Worm (Caenorhabditis elegans): ENCODE data around the gene F59E12.9.

Gene F59E12.9

DNA sequence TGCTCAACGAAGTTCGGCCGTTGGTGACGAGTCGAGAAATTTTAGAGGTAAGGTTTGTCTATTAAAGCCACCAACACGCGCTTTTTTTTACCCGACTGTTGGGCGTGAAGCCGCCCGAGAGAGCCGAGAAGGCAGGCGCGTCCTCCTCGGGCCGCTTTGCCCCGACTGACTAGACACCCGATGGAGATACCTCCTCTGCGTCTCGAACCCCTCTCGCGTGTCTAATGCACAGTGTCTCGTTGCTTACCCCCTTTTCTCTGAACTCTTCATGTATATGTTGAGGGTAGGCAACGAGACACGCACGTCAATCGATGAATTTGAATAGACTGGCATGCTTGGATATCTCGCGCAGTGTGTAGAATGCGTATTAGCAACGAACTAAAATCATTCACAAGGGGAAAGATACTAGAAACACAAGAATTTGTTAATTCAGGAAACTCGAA is 14.9 kb upstream of the F59E12.9 start (continued):
- TF ChIP-seq pqm-1 (tag; optimal IDR thresholded peaks at IDR 0.05) (peak; percentile 46), lsy-12 (tag; optimal IDR thresholded peaks at IDR 0.05) (peak; percentile 92), nhr-28 (tag; optimal IDR thresholded peaks at IDR 0.05) (no peak), sea-2 (GFP tag; optimal IDR thresholded peaks at IDR 0.05) (peak; percentile 46), nhr-237 (tag; optimal IDR thresholded peaks at IDR 0.05) (no peak), lin-15B (tag; optimal IDR thresholded peaks at IDR 0.05) (peak; percentile 69), unc-62 (GFP tag; optimal IDR thresholded peaks at IDR 0.05) (peak; percentile 82)

DNA sequence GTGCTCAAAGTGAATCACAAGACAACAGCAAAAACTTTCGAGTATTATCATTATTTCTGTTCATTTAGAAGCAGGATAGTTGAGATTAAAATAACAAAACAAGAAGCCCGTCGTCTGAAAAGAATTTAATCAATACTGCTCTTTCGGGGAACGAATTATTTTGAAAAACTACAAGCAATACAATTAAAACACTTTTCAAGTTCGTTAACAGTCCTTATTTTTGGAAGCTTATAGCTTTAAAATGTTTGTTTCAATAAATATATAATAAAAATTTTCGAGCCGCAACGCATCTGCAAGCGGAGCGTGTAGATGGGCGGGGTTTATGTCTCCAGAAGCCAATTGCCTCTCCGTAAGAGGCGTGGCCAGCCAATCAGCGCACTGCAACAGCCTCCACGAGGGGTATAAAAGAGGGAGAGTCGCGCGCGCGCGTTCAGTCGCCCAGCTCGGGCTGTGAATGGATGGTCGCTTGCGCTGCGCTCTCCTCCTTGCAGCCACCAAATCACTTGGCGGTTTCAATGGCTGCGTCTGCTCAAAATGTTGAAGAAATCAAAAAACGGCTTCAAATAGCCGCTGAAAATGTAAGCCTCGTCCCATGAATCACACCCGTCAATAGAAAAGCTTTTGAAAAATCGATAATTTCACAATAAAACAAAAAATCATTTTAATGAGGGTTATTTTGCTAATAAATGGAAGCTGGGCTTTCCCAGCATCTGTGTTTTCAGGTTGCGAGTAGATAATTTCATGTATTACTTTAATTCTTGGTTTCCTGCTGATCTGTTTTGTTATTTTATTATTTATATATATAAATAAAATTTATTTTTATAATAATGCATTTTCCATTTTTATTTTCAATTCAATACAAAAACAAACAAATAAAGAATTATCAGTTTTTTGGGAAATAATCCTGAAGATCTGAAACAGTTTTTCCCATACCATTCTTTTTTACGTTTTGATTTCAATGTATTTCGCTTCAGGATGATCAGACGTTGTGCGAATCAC is 14.2 kb upstream of the F59E12.9 start, which contains the start of the genes ift-43 and mdt-26:
Gene ift-43 (minus strand): TSS at position 51 of the 999 bp plus-strand sequence.
Gene mdt-26 (plus strand): TSS at position 446 of the 999 bp plus-strand sequence.
- TF ChIP-seq skn-1 (tag; optimal IDR thresholded peaks at IDR 0.05) (no peak), egl-5 (tag; optimal IDR thresholded peaks at IDR 0.05) (peak; percentile 60), mml-1 (tag; optimal IDR thresholded peaks at IDR 0.05) (no peak), ceh-16 (tag; optimal IDR thresholded peaks at IDR 0.05) (no peak), nhr-25 (tag; optimal IDR thresholded peaks at IDR 0.05) (peak; percentile 80), nhr-77 (tag; optimal IDR thresholded peaks at IDR 0.05) (no peak), ZK546.5 (tag; optimal IDR thresholded peaks at IDR 0.05) (no peak), nhr-237 (tag; optimal IDR thresholded peaks at IDR 0.05) (no peak), R02D3.7 (tag; optimal IDR thresholded peaks at IDR 0.05) (no peak), lin-39 (tag; optimal IDR thresholded peaks at IDR 0.05) (peak; percentile 98), lsy-12 (tag; optimal IDR thresholded peaks at IDR 0.05) (peak; percentile 74), fkh-2 (tag; optimal IDR thresholded peaks at IDR 0.05) (no peak), mdl-1 (tag; optimal IDR thresholded peaks at IDR 0.05) (peak; percentile 46), daf-12 (tag; optimal IDR thresholded peaks at IDR 0.05) (no peak), aly-2 (tag; optimal IDR thresholded peaks at IDR 0.05) (peak; percentile 76), unc-62 (GFP tag; optimal IDR thresholded peaks at IDR 0.05) (peak; percentile 10), egl-27 (tag; optimal IDR thresholded peaks at IDR 0.05) (no peak), nhr-23 (tag; optimal IDR thresholded peaks at IDR 0.05) (peak; percentile 49), nhr-43 (tag; optimal IDR thresholded peaks at IDR 0.05; ENCODE audit: poor library complexity, severe bottlenecking) (peak; percentile 78), jun-1 (tag; optimal IDR thresholded peaks at IDR 0.05) (peak; percentile 36), pha-4 (tag; optimal IDR thresholded peaks at IDR 0.05) (peak; percentile 73), lin-15B (tag; optimal IDR thresholded peaks at IDR 0.05) (peak; percentile 80), fkh-10 (GFP tag; optimal IDR thresholded peaks at IDR 0.05) (peak; percentile 19), ztf-4 (tag; optimal IDR thresholded peaks at IDR 0.05) (peak; percentile 56), ama-1 (optimal IDR thresholded peaks at IDR 0.05) (peak; percentile 100), elt-1 (tag; optimal IDR thresholded peaks at IDR 0.05) (no peak), ceh-28 (tag; optimal IDR thresholded peaks at IDR 0.05) (peak; percentile 83), tbx-2 (tag; optimal IDR thresholded peaks at IDR 0.05) (peak; percentile 67), elt-2 (tag; optimal IDR thresholded peaks at IDR 0.05) (peak; percentile 65), sea-2 (GFP tag; optimal IDR thresholded peaks at IDR 0.05) (no peak), unc-39 (tag; optimal IDR thresholded peaks at IDR 0.05) (no peak), nhr-11 (tag; optimal IDR thresholded peaks at IDR 0.05) (no peak), ceh-9 (tag; optimal IDR thresholded peaks at IDR 0.05) (no peak), eor-1 (tag; optimal IDR thresholded peaks at IDR 0.05) (no peak), ztf-11 (tag; optimal IDR thresholded peaks at IDR 0.05) (no peak), hmg-11 (tag; optimal IDR thresholded peaks at IDR 0.05) (peak; percentile 98), nhr-28 (tag; optimal IDR thresholded peaks at IDR 0.05) (no peak), nhr-67 (tag; optimal IDR thresholded peaks at IDR 0.05) (no peak), nfya-1 (tag; optimal IDR thresholded peaks at IDR 0.05; ENCODE audit: insufficient read depth) (peak; percentile 100), ceh-82 (tag; optimal IDR thresholded peaks at IDR 0.05) (no peak), zag-1 (tag; optimal IDR thresholded peaks at IDR 0.05) (no peak), nhr-12 (tag; optimal IDR thresholded peaks at IDR 0.05) (no peak), elt-3 (tag; optimal IDR thresholded peaks at IDR 0.05) (no peak), nhr-76 (tag; optimal IDR thresholded peaks at IDR 0.05) (no peak), pqm-1 (tag; optimal IDR thresholded peaks at IDR 0.05) (peak; percentile 2), snpc-4 (tag; optimal IDR thresholded peaks at IDR 0.05) (peak; percentile 49), fos-1 (tag; optimal IDR thresholded peaks at IDR 0.05) (no peak)

Data from whole organism, L3 larva.